Fruit fly (Drosophila melanogaster) whole organism, embryonic: Measurements from ENCODE around the gene CG3222.
A peak's percentile ranks its signal among the peaks of the same experiment; 100 is the strongest.

Source experiments
- CG10543 ChIP-seq: fragments of 200-800 bp; sonication (Bioruptor generic); optimal IDR thresholded peaks from 3 replicates; lab custom pipeline; 2017; ENCODE audit warnings: missing biosample characterization, mild to moderate bottlenecking, missing genetic modification characterization, moderate library complexity
- CG12236 ChIP-seq: fragments of 200-800 bp; sonication (Bioruptor generic); optimal IDR thresholded peaks from 2 replicates; lab custom pipeline; 2016; ENCODE audit warnings: missing biosample characterization, missing genetic modification characterization
- CG13296 ChIP-seq: fragments of 200-800 bp; sonication (Bioruptor generic); optimal IDR thresholded peaks from 3 replicates; lab custom pipeline; 2018; ENCODE audit warnings: missing biosample characterization, mild to moderate bottlenecking, missing genetic modification characterization
- CG14441 ChIP-seq: fragments of 200-800 bp; sonication (Bioruptor generic); IDR thresholded peaks from 2 replicates; pipeline ENCODE4 v1.3.6; 2022; ENCODE audit warnings: missing biosample characterization, missing genetic modification characterization
- CG14860 ChIP-seq: fragments of 200-800 bp; sonication (Bioruptor generic); IDR thresholded peaks from 3 replicates; pipeline ENCODE4 v1.3.6; 2022; ENCODE audit warnings: missing biosample characterization, missing genetic modification characterization; ENCODE audit not compliant: partially characterized antibody
- CG1603 ChIP-seq: fragments of 200-800 bp; sonication (Bioruptor generic); optimal IDR thresholded peaks from 2 replicates; lab custom pipeline; 2019; ENCODE audit warnings: missing biosample characterization, mild to moderate bottlenecking, missing genetic modification characterization, moderate library complexity
- CG16815 ChIP-seq: fragments of 200-800 bp; sonication (Bioruptor generic); optimal IDR thresholded peaks from 3 replicates; lab custom pipeline; 2017; ENCODE audit warnings: missing biosample characterization, mild to moderate bottlenecking, missing genetic modification characterization
- CG17359 ChIP-seq: fragments of 200-800 bp; sonication (Bioruptor generic); optimal IDR thresholded peaks from 3 replicates; lab custom pipeline; 2018; ENCODE audit warnings: missing biosample characterization, mild to moderate bottlenecking, missing genetic modification characterization, moderate library complexity
- CG17385 ChIP-seq: fragments of 200-800 bp; sonication (Bioruptor generic); optimal IDR thresholded peaks from 3 replicates; lab custom pipeline; 2018; ENCODE audit warnings: missing biosample characterization, mild to moderate bottlenecking, missing genetic modification characterization
- CG2129 ChIP-seq: fragments of 200-800 bp; sonication (Bioruptor generic); IDR thresholded peaks from 2 replicates; pipeline ENCODE4 v1.3.6; 2022; ENCODE audit warnings: missing biosample characterization, missing genetic modification characterization; ENCODE audit not compliant: partially characterized antibody
- CG34224 ChIP-seq: fragments of 200-800 bp; sonication (Bioruptor generic); IDR thresholded peaks from 3 replicates; pipeline ENCODE4 v1.3.6; 2022; ENCODE audit warnings: missing biosample characterization, missing genetic modification characterization; ENCODE audit not compliant: partially characterized antibody
- CG34376 ChIP-seq: fragments of 200-800 bp; sonication (Bioruptor generic); optimal IDR thresholded peaks from 2 replicates; lab custom pipeline; 2018; ENCODE audit warnings: missing biosample characterization, mild to moderate bottlenecking, missing genetic modification characterization
- CG34422 ChIP-seq: fragments of 200-800 bp; sonication (Bioruptor generic); IDR thresholded peaks from 3 replicates; pipeline ENCODE4 v1.3.6; 2022; ENCODE audit warnings: missing biosample characterization, missing genetic modification characterization
- CG6791 ChIP-seq: fragments of 200-800 bp; sonication (Bioruptor generic); IDR thresholded peaks from 3 replicates; pipeline ENCODE4 v1.3.6; 2022; ENCODE audit warnings: missing biosample characterization, missing genetic modification characterization; ENCODE audit not compliant: partially characterized antibody
- CG8388 ChIP-seq: fragments of 200-800 bp; sonication (Bioruptor generic); optimal IDR thresholded peaks from 2 replicates; lab custom pipeline; 2019; ENCODE audit warnings: missing biosample characterization, mild to moderate bottlenecking, missing genetic modification characterization, moderate library complexity
- CG8944 ChIP-seq: fragments of 200-800 bp; sonication (Bioruptor generic); optimal IDR thresholded peaks from 3 replicates; lab custom pipeline; 2016; ENCODE audit warnings: missing biosample characterization, missing genetic modification characterization
- CG9215 ChIP-seq: fragments of 200-800 bp; sonication (Bioruptor generic); IDR thresholded peaks from 2 replicates; pipeline ENCODE4 v1.3.6; 2022; ENCODE audit warnings: missing biosample characterization, missing genetic modification characterization
- CG9727 ChIP-seq: fragments of 200-800 bp; sonication (Bioruptor generic); optimal IDR thresholded peaks from 3 replicates; lab custom pipeline; 2017; ENCODE audit warnings: missing biosample characterization, mild to moderate bottlenecking, missing genetic modification characterization
- Doc2 ChIP-seq: fragments of 200-800 bp; sonication (Bioruptor generic); IDR thresholded peaks from 2 replicates; pipeline ENCODE4 v1.3.6; 2022; ENCODE audit warnings: missing biosample characterization, missing genetic modification characterization
- E2f2 ChIP-seq: fragments of 200-800 bp; sonication (Bioruptor generic); IDR thresholded peaks from 2 replicates; pipeline ENCODE4 v1.3.6; 2022; ENCODE audit warnings: missing biosample characterization, missing genetic modification characterization
- HmgZ ChIP-seq: fragments of 200-800 bp; sonication (Bioruptor generic); optimal IDR thresholded peaks from 2 replicates; lab custom pipeline; 2018; ENCODE audit warnings: missing biosample characterization, mild to moderate bottlenecking, missing genetic modification characterization
- Hmr ChIP-seq: fragments of 200-800 bp; sonication (Bioruptor generic); optimal IDR thresholded peaks from 3 replicates; lab custom pipeline; 2017; ENCODE audit warnings: mild to moderate bottlenecking, missing biosample characterization, missing genetic modification reagents, missing genetic modification characterization
- Hr78 ChIP-seq, 2 experiments: fragments of 200-800 bp in 1 of 2; fragments of >200 bp in 1 of 2; sonication (Bioruptor generic) in 1 of 2; optimal IDR thresholded peaks; 2 replicates each; lab custom pipeline; 2017 to 2019; ENCODE audit warnings: missing biosample characterization in 2 of 2, missing genetic modification characterization in 2 of 2, mild to moderate bottlenecking in 1 of 2, moderate library complexity in 1 of 2
- Med ChIP-seq: fragments of 200-800 bp; sonication (Bioruptor generic); peaks from one replicate; lab custom pipeline; 2016; ENCODE audit warnings: missing biosample characterization, missing genetic modification characterization, mild to moderate bottlenecking, inconsistent platforms, moderate library complexity
- Nf-YB ChIP-seq: fragments of 200-800 bp; sonication (Bioruptor generic); optimal IDR thresholded peaks from 3 replicates; lab custom pipeline; 2019; ENCODE audit warnings: missing biosample characterization, mild to moderate bottlenecking, missing genetic modification characterization, moderate library complexity
- PHDP ChIP-seq: fragments of 200-800 bp; sonication (Bioruptor generic); optimal IDR thresholded peaks from 3 replicates; lab custom pipeline; 2018; ENCODE audit warnings: missing biosample characterization, mild to moderate bottlenecking, missing genetic modification characterization, moderate library complexity
- Pdp1 ChIP-seq, 2 experiments: fragments of 200-800 bp; sonication (Bioruptor generic); optimal IDR thresholded peaks; 3 replicates each; lab custom pipeline; 2016; ENCODE audit warnings: missing biosample characterization in 2 of 2, missing genetic modification characterization in 2 of 2, mild to moderate bottlenecking in 1 of 2, moderate library complexity in 1 of 2
- Xrp1 ChIP-seq: fragments of 200-800 bp; sonication (Bioruptor generic); IDR thresholded peaks from 2 replicates; pipeline ENCODE4 v1.3.6; 2022; ENCODE audit warnings: missing biosample characterization, missing genetic modification characterization
- amos ChIP-seq: fragments of 200-800 bp; sonication (Bioruptor generic); IDR thresholded peaks from 2 replicates; pipeline ENCODE4 v1.3.6; 2022; ENCODE audit warnings: missing biosample characterization, missing genetic modification characterization; ENCODE audit not compliant: partially characterized antibody
- bbx ChIP-seq: fragments of 200-800 bp; sonication (Bioruptor generic); IDR thresholded peaks from 2 replicates; pipeline ENCODE4 v1.3.6; 2022; ENCODE audit warnings: missing biosample characterization, missing genetic modification characterization; ENCODE audit not compliant: partially characterized antibody
- cad ChIP-seq: fragments of >200 bp; optimal IDR thresholded peaks from 2 replicates; lab custom pipeline; 2017; ENCODE audit warnings: missing biosample characterization, missing genetic modification characterization
- cg ChIP-seq: fragments of 200-800 bp; sonication (Bioruptor generic); optimal IDR thresholded peaks from 3 replicates; lab custom pipeline; 2019; ENCODE audit warnings: missing biosample characterization, mild to moderate bottlenecking, missing genetic modification characterization, moderate library complexity
- ci ChIP-seq: fragments of 200-800 bp; sonication (Bioruptor generic); IDR thresholded peaks from 3 replicates; pipeline ENCODE4 v1.3.6; 2022; ENCODE audit warnings: missing biosample characterization, missing genetic modification characterization
- cwo ChIP-seq: fragments of 200-800 bp; sonication (Bioruptor generic); optimal IDR thresholded peaks from 3 replicates; lab custom pipeline; 2017; ENCODE audit warnings: missing biosample characterization, missing genetic modification characterization, mild to moderate bottlenecking, moderate library complexity, missing genetic modification reagents
- hbn ChIP-seq: fragments of 200-800 bp; sonication (Bioruptor generic); IDR thresholded peaks from 2 replicates; pipeline ENCODE4 v1.3.6; 2022; ENCODE audit warnings: missing biosample characterization, missing genetic modification characterization; ENCODE audit not compliant: partially characterized antibody
- psq ChIP-seq: fragments of 200-800 bp; sonication (Bioruptor generic); optimal IDR thresholded peaks from 2 replicates; lab custom pipeline; 2017; ENCODE audit warnings: missing biosample characterization, missing genetic modification characterization
- sens ChIP-seq: fragments of 200-800 bp; sonication (Bioruptor generic); peaks from one replicate; lab custom pipeline; 2016; ENCODE audit warnings: missing biosample characterization, missing genetic modification characterization
- sens-2 ChIP-seq: fragments of 200-800 bp; sonication (Bioruptor generic); IDR thresholded peaks from 2 replicates; pipeline ENCODE4 v1.3.6; 2022; ENCODE audit warnings: missing biosample characterization, missing genetic modification characterization
- sna ChIP-seq: fragments of 200-800 bp; sonication (Bioruptor generic); IDR thresholded peaks from 2 replicates; pipeline ENCODE4 v1.3.6; 2022; ENCODE audit warnings: missing biosample characterization, missing genetic modification characterization; ENCODE audit not compliant: partially characterized antibody
- sug ChIP-seq: fragments of 200-800 bp; optimal IDR thresholded peaks from 2 replicates; lab custom pipeline; 2019; ENCODE audit warnings: missing biosample characterization, mild to moderate bottlenecking, missing genetic modification characterization, moderate library complexity
- tgo ChIP-seq: fragments of 200-800 bp; sonication (Bioruptor generic); IDR thresholded peaks from 3 replicates; pipeline ENCODE4 v1.3.6; 2022; ENCODE audit warnings: missing biosample characterization, missing genetic modification characterization
- toy ChIP-seq: fragments of 200-800 bp; sonication (Bioruptor generic); IDR thresholded peaks from 2 replicates; pipeline ENCODE4 v1.3.6; 2022; ENCODE audit warnings: missing biosample characterization, missing genetic modification characterization
- wor ChIP-seq: fragments of 200-800 bp; sonication (Bioruptor generic); IDR thresholded peaks from 2 replicates; pipeline ENCODE4 v1.3.6; 2022; ENCODE audit warnings: missing biosample characterization, missing genetic modification characterization
- z ChIP-seq: fragments of 200-800 bp; sonication (Bioruptor generic); IDR thresholded peaks from 3 replicates; pipeline ENCODE4 v1.3.6; 2022; ENCODE audit warnings: missing biosample characterization, missing genetic modification characterization

Gene CG3222

dm6 chr3L:9614589-9615442 lies 16.0 kb downstream of the CG3222 start, which contains the start of gene LanB2 (continued):
- TF ChIP-seq toy (GFP tag; lab: Robert Waterston, UW) (no peak), CG17385 (no peak), CG6791 (GFP tag; lab: Robert Waterston, UW) (no peak)

- TF ChIP-seq bbx = 0 out of 2 replicates have a peak, but pooled peaks have one; percentile 13
- peak; percentile 61 for TF ChIP-seq Med (GFP tag; lab: Kevin White, UChicago)
- no peak for TF ChIP-seq Hmr (GFP tag; lab: Kevin White, UChicago)
- peak; percentile 91 for TF ChIP-seq CG34376 (GFP tag; lab: Kevin White, UChicago)
- TF ChIP-seq tgo = no peak
- peak; percentile 2 for TF ChIP-seq PHDP
- TF ChIP-seq CG10543 (GFP tag; lab: Kevin White, UChicago) = peak; percentile 39
- 0 out of 2 replicates have a peak, but pooled peaks have one; percentile 10 for TF ChIP-seq sens-2 (GFP tag; lab: Robert Waterston, UW)
- peak in 1 of 2 experiments; percentile 83 for TF ChIP-seq Pdp1 (GFP tag; optimal IDR thresholded peaks at IDR 0.05; lab: Kevin White, UChicago)
- 0 out of 2 replicates have a peak, but pooled peaks have one; percentile 12 for TF ChIP-seq E2f2
- peak; percentile 20 for TF ChIP-seq cad (GFP tag; lab: Kevin White, UChicago)
- TF ChIP-seq z = peak; percentile 95
- TF ChIP-seq CG8944 (GFP tag; lab: Kevin White, UChicago) = no peak
- no peak for TF ChIP-seq CG13296 (GFP tag; lab: Kevin White, UChicago)
- peak; percentile 11 for TF ChIP-seq cwo
- TF ChIP-seq sens (GFP tag; lab: Kevin White, UChicago) = peak; percentile 62
- TF ChIP-seq CG14441 = no peak
- peak; percentile 48 for TF ChIP-seq psq (GFP tag; lab: Kevin White, UChicago)
- TF ChIP-seq CG34422 (GFP tag; lab: Robert Waterston, UW) = peak; percentile 31; the same call in 1 of the 3 replicates
- peak; percentile 75 for TF ChIP-seq cg (GFP tag; lab: Kevin White, UChicago)
- peak; percentile 38 for TF ChIP-seq CG9727 (GFP tag; lab: Kevin White, UChicago)
- peak; percentile 52 for TF ChIP-seq Nf-YB (GFP tag; lab: Kevin White, UChicago)
- TF ChIP-seq Hr78 (GFP tag; optimal IDR thresholded peaks at IDR 0.05; lab: Kevin White, UChicago) = peak in 1 of 2 experiments; percentile 77
- peak; percentile 65 for TF ChIP-seq sug (tag; lab: Kevin White, UChicago)
- TF ChIP-seq, all 482 proteins: peak for 19
Measured at dm6 chr3L:9615443-9616141, 16.8 kb downstream of the CG3222 start.

- TF ChIP-seq CG34224 (GFP tag; lab: Robert Waterston, UW) (peak; percentile 87), HmgZ (tag; lab: Kevin White, UChicago) (peak; percentile 30), CG8388 (GFP tag; lab: Kevin White, UChicago) (no peak), CG2129 (peak; percentile 46; the same call in 1 of the 2 replicates), CG9215 (GFP tag; lab: Robert Waterston, UW) (no peak), Xrp1 (no peak), Doc2 (no peak), CG6791 (GFP tag; lab: Robert Waterston, UW) (peak; percentile 72), CG12236 (GFP tag; lab: Kevin White, UChicago) (no peak), CG16815 (no peak), cwo (peak; percentile 71), CG17359 (tag; lab: Kevin White, UChicago) (no peak), hbn (GFP tag; lab: Robert Waterston, UW) (peak; percentile 78), CG14860 (peak; percentile 62; the same call in 2 of the 3 replicates), ci (no peak), amos (peak; percentile 82), CG1603 (no peak), sna (GFP tag; lab: Robert Waterston, UW) (peak; percentile 49; the same call in 1 of the 2 replicates), wor (no peak)
Measured at dm6 chr3L:9624014-9624413, 25.2 kb downstream of the CG3222 start, which contains the start of gene CG3335. Gene CG3335 (plus strand): TSS chr3L:9624237.
